Worm (Caenorhabditis elegans) whole organism, young adult: Measurements from ENCODE around the gene irld-2.
"Not testable (repeated sequence)": the region's sequence is repeated elsewhere in the genome, so short reads cannot be mapped to it uniquely, and the experiment has no call there.

ENCODE experiments used
- K11D2.4 ChIP-seq: fragments of 200-800 bp; sonication (Bioruptor generic); IDR thresholded peaks from 2 replicates; pipeline ENCODE4 v1.3.6; 2022; ENCODE audit warnings: missing genetic modification reagents, missing genetic modification characterization, missing compliant biosample characterization
- efl-1 ChIP-seq: fragments of 150-350 bp; optimal IDR thresholded peaks from 2 replicates; lab custom pipeline; 2014; ENCODE audit warnings: missing biosample characterization, missing genetic modification reagents, missing genetic modification characterization
- him-1 ChIP-seq: sonication (generic microtip); optimal IDR thresholded peaks from 2 replicates; lab custom pipeline; 2016; ENCODE audit warnings: missing genotype, missing genetic modification reagents, missing genetic modification characterization, missing compliant biosample characterization
- hmg-20 ChIP-seq: fragments of 200-800 bp; sonication (Bioruptor generic); IDR thresholded peaks from 2 replicates; pipeline ENCODE4 v1.3.6; 2022; ENCODE audit warnings: missing genetic modification reagents, missing genetic modification characterization, missing compliant biosample characterization
- lsy-27 ChIP-seq: sonication (generic microtip); optimal IDR thresholded peaks from 2 replicates; lab custom pipeline; 2017; ENCODE audit warnings: missing genetic modification characterization, mild to moderate bottlenecking, missing compliant biosample characterization, antibody characterized with exemption, missing genotype, borderline replicate concordance; ENCODE audit not compliant: insufficient read depth
- repo-1 ChIP-seq: sonication (generic microtip); optimal IDR thresholded peaks from 2 replicates; lab custom pipeline; 2017; ENCODE audit warnings: mild to moderate bottlenecking, missing genetic modification characterization, missing compliant biosample characterization
- snpc-4 ChIP-seq, 5 experiments: fragments of 150-350 bp in 1 of 5; sonication (generic microtip) in 4 of 5; optimal IDR thresholded peaks; 2 replicates each; lab custom pipeline; 2014 to 2018; ENCODE audit warnings: missing genetic modification characterization in 5 of 5, missing biosample characterization in 3 of 5, antibody characterized with exemption in 2 of 5, mild to moderate bottlenecking in 2 of 5, missing compliant biosample characterization in 2 of 5, missing genotype in 2 of 5, moderate library complexity in 2 of 5, missing genetic modification reagents in 1 of 5
- ztf-22 ChIP-seq: fragments of 200-800 bp; sonication (Bioruptor generic); optimal IDR thresholded peaks from 2 replicates; lab custom pipeline; 2018; ENCODE audit warnings: mild to moderate bottlenecking, missing genetic modification characterization, moderate library complexity, missing compliant biosample characterization

- TF ChIP-seq snpc-4 (GFP tag; optimal IDR thresholded peaks at IDR 0.05; lab: Kevin White, UChicago); snpc-4 (tag; optimal IDR thresholded peaks at IDR 0.05; lab: Kevin White, UChicago); K11D2.4; him-1 (tag; lab: Kevin White, UChicago); lsy-27; efl-1; ztf-22 (GFP tag; lab: Kevin White, UChicago); hmg-20 (GFP tag; lab: Robert Waterston, UW); repo-1 (tag; lab: Kevin White, UChicago): not testable (repeated sequence)
Observed at ce11 chrX:13431388-13431787, 36.5 kb upstream of the irld-2 start, which contains the start of gene C29F7.10.
